Worm (Caenorhabditis elegans) whole organism, L3 larva: ENCODE data around the gene D1086.19.

Experiments
- fkh-10 ChIP-seq: sonication (generic microtip); optimal IDR thresholded peaks from 2 replicates; lab custom pipeline; 2017; ENCODE audit warnings: missing biosample characterization, missing genetic modification reagents, missing genetic modification characterization
- nhr-23 ChIP-seq: fragments of 150-350 bp; optimal IDR thresholded peaks from 2 replicates; lab custom pipeline; 2014; ENCODE audit warnings: missing biosample characterization, missing genetic modification reagents, missing genetic modification characterization
- nhr-237 ChIP-seq: fragments of 150-350 bp; optimal IDR thresholded peaks from 2 replicates; lab custom pipeline; 2014; ENCODE audit warnings: missing biosample characterization, missing genetic modification characterization

ce11 chrV:14098519-14098918, 10.4 kb downstream of the D1086.19 start, which contains the start of the genes D1086.2 and D1086.1:
- no peak for TF ChIP-seq nhr-237 (tag; lab: Kevin White, UChicago)
- TF ChIP-seq fkh-10 (GFP tag; lab: Kevin White, UChicago): no peak
- TF ChIP-seq nhr-23 (tag; lab: Kevin White, UChicago): no peak
